Worm (Caenorhabditis elegans): ENCODE measurements around the gene ZC190.4.

The ZC190.4 gene

DNA sequence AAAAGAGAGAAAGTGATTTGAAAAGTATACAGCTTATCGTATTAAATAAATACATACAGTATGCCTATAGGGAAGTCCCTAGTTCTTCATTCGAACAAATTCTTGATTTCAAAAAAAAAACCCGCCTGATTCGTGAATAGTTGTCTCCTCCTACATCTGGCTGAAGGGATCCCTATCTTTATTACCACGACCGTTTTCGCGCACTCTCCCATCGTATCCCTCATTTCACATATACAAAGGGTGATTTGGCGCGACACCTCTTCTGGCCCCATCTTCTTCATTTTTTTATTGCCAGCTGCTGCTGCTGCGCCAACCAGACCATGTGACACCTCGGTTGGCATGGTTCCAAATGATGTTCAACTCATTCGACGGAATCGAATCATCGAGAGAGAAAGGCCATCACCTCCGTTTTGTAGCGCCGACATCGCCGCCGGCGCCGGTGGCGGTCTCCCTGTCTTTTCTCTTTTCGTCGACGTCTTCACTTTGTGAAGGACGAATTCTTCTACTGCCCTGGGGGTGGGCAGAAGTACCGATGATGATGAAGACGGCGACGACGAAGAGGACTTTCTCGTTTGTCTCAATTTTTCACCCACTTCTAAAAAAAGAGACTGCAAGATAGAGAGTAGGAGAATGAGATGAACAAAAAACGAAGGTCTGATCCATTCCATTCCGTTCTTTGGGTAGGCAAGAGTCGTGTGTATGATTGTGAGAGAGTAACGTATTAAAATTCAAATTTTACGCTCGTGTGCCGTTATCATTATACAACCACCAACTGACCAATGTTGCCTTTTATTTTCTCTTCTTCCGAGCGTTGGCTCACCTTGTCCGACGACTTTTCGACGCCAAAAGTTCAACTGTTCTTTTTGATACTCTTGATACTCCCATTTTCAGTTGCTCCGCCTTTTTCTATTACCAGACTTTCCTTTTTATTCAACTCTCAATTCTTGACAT, 3.5 kb upstream of the ZC190.4 start:
- TF ChIP-seq ceh-16 (tag; optimal IDR thresholded peaks at IDR 0.05) (peak; percentile 43), lin-11 (tag; optimal IDR thresholded peaks at IDR 0.05) (no peak), zag-1 (tag; optimal IDR thresholded peaks at IDR 0.05) (no peak), nhr-25 (tag; optimal IDR thresholded peaks at IDR 0.05) (peak; percentile 93), lsy-2 (tag; optimal IDR thresholded peaks at IDR 0.05) (peak in 1 of 2 experiments; percentile 21), sma-3 (GFP tag; optimal IDR thresholded peaks at IDR 0.05) (peak; percentile 82), snpc-4 (tag; optimal IDR thresholded peaks at IDR 0.05) (no peak), peb-1 (tag; optimal IDR thresholded peaks at IDR 0.05) (no peak), F13H6.1 (tag; optimal IDR thresholded peaks at IDR 0.05) (peak; percentile 54), unc-39 (tag; optimal IDR thresholded peaks at IDR 0.05) (no peak), crh-2 (tag; optimal IDR thresholded peaks at IDR 0.05) (no peak), blmp-1 (tag; optimal IDR thresholded peaks at IDR 0.05; ENCODE audit: insufficient read depth) (peak; percentile 91), C34F6.9 (tag; optimal IDR thresholded peaks at IDR 0.05) (no peak), fos-1 (tag; optimal IDR thresholded peaks at IDR 0.05) (no peak), mbf-1 (tag; optimal IDR thresholded peaks at IDR 0.05) (no peak), nhr-77 (tag; optimal IDR thresholded peaks at IDR 0.05) (no peak), sma-9 (GFP tag; optimal IDR thresholded peaks at IDR 0.05) (peak; percentile 81), sma-9 (tag; optimal IDR thresholded peaks at IDR 0.05) (no peak), Y55F3AM.14 (GFP tag; optimal IDR thresholded peaks at IDR 0.05) (peak; percentile 66), nhr-129 (tag; optimal IDR thresholded peaks at IDR 0.05) (peak; percentile 35), ZK546.5 (tag; optimal IDR thresholded peaks at IDR 0.05) (no peak), nhr-12 (tag; optimal IDR thresholded peaks at IDR 0.05) (no peak), egl-27 (tag; optimal IDR thresholded peaks at IDR 0.05) (peak; percentile 65), mab-5 (tag; optimal IDR thresholded peaks at IDR 0.05) (no peak), nhr-23 (tag; optimal IDR thresholded peaks at IDR 0.05) (no peak), nhr-21 (tag; optimal IDR thresholded peaks at IDR 0.05) (peak; percentile 56), sem-4 (tag; optimal IDR thresholded peaks at IDR 0.05) (peak; percentile 76), ztf-11 (tag; optimal IDR thresholded peaks at IDR 0.05) (no peak), lin-39 (tag; optimal IDR thresholded peaks at IDR 0.05) (no peak), mdl-1 (tag; optimal IDR thresholded peaks at IDR 0.05) (peak in 1 of 2 experiments; percentile 20), elt-3 (tag; optimal IDR thresholded peaks at IDR 0.05) (no peak)

DNA sequence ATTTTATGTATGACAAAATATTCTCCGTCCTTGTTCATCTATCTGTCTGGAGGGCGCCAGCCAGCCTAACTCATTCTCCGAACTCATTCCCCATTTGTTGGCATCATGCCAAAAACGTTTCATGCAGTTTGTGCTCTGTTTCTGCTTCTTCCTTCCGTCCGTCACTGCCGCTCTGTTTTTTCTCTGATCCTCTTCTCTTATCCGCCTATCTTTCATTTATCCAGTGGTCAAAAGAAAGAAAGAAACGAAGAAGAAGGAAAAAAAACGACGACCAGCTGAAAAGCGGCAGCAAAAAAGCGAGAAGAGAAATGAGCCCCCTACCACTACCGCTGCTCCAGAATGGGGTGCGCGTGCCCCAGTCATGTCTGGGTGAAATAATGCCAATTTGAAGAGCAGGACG, 2.8 kb upstream of the ZC190.4 start:
- no peak for TF ChIP-seq R02D3.7 (tag; optimal IDR thresholded peaks at IDR 0.05)
- peak; percentile 57 for TF ChIP-seq F13H6.1 (tag; optimal IDR thresholded peaks at IDR 0.05)
- TF ChIP-seq Y55F3AM.14 (GFP tag; optimal IDR thresholded peaks at IDR 0.05) = peak; percentile 43
- no peak for TF ChIP-seq lin-11 (tag; optimal IDR thresholded peaks at IDR 0.05)
- TF ChIP-seq ztf-4 (tag; optimal IDR thresholded peaks at IDR 0.05) = no peak
- peak in 1 of 2 experiments; percentile 29 for TF ChIP-seq lsy-2 (tag; optimal IDR thresholded peaks at IDR 0.05)
- no peak for TF ChIP-seq nhr-21 (tag; optimal IDR thresholded peaks at IDR 0.05)
- peak; percentile 40 for TF ChIP-seq nhr-129 (tag; optimal IDR thresholded peaks at IDR 0.05)
- peak; percentile 80 for TF ChIP-seq zag-1 (tag; optimal IDR thresholded peaks at IDR 0.05)
- TF ChIP-seq nhr-6 (tag; optimal IDR thresholded peaks at IDR 0.05) = no peak
- no peak for TF ChIP-seq ztf-11 (tag; optimal IDR thresholded peaks at IDR 0.05)
- TF ChIP-seq sem-4 (tag; optimal IDR thresholded peaks at IDR 0.05) = peak; percentile 36
- no peak for TF ChIP-seq unc-62 (GFP tag; optimal IDR thresholded peaks at IDR 0.05)
- TF ChIP-seq nhr-11 (tag; optimal IDR thresholded peaks at IDR 0.05) = no peak
- TF ChIP-seq sma-9 (GFP tag; optimal IDR thresholded peaks at IDR 0.05) = peak; percentile 43
- no peak for TF ChIP-seq sma-9 (tag; optimal IDR thresholded peaks at IDR 0.05)
- TF ChIP-seq aly-2 (tag; optimal IDR thresholded peaks at IDR 0.05) = no peak
- TF ChIP-seq crh-2 (tag; optimal IDR thresholded peaks at IDR 0.05) = no peak
- no peak for TF ChIP-seq blmp-1 (tag; optimal IDR thresholded peaks at IDR 0.05; ENCODE audit: insufficient read depth)
- TF ChIP-seq nhr-23 (tag; optimal IDR thresholded peaks at IDR 0.05) = no peak
- peak; percentile 6 for TF ChIP-seq snpc-4 (tag; optimal IDR thresholded peaks at IDR 0.05)
- peak; percentile 40 for TF ChIP-seq unc-55 (GFP tag; optimal IDR thresholded peaks at IDR 0.05)
- peak; percentile 51 for TF ChIP-seq C34F6.9 (tag; optimal IDR thresholded peaks at IDR 0.05)
- no peak for TF ChIP-seq ZK546.5 (tag; optimal IDR thresholded peaks at IDR 0.05)
- TF ChIP-seq mab-5 (tag; optimal IDR thresholded peaks at IDR 0.05) = no peak
- no peak for TF ChIP-seq ceh-16 (tag; optimal IDR thresholded peaks at IDR 0.05)
